Worm (Caenorhabditis elegans) whole organism, L3 larva: Measurements from ENCODE around the gene C54D1.7.

Source experiments
- R02D3.7 ChIP-seq: fragments of 150-350 bp; optimal IDR thresholded peaks from 2 replicates; lab custom pipeline; 2014; ENCODE audit warnings: missing biosample characterization, missing genetic modification characterization
- aly-2 ChIP-seq: fragments of 150-350 bp; optimal IDR thresholded peaks from 2 replicates; lab custom pipeline; 2014; ENCODE audit warnings: missing biosample characterization, missing genetic modification characterization
- ama-1 ChIP-seq: fragments of 150-350 bp; optimal IDR thresholded peaks from 2 replicates; lab custom pipeline; 2018
- ceh-82 ChIP-seq: fragments of 150-350 bp; optimal IDR thresholded peaks from 2 replicates; lab custom pipeline; 2014; ENCODE audit warnings: missing biosample characterization, missing genetic modification characterization
- ceh-9 ChIP-seq: sonication (generic microtip); optimal IDR thresholded peaks from 2 replicates; lab custom pipeline; 2018; ENCODE audit warnings: missing biosample characterization, missing genetic modification characterization
- egl-27 ChIP-seq: sonication (generic microtip); optimal IDR thresholded peaks from 4 replicates; lab custom pipeline; 2017; ENCODE audit warnings: missing biosample characterization, missing genetic modification reagents, missing genetic modification characterization
- egl-5 ChIP-seq: fragments of 150-350 bp; optimal IDR thresholded peaks from 2 replicates; lab custom pipeline; 2017; ENCODE audit warnings: missing biosample characterization, missing genetic modification reagents, missing genetic modification characterization, inconsistent platforms
- elt-1 ChIP-seq: fragments of 150-350 bp; optimal IDR thresholded peaks from 2 replicates; lab custom pipeline; 2014; ENCODE audit warnings: missing biosample characterization, missing genetic modification characterization
- elt-2 ChIP-seq: sonication (generic microtip); optimal IDR thresholded peaks from 2 replicates; lab custom pipeline; 2016; ENCODE audit warnings: missing genetic modification reagents, mild to moderate bottlenecking, missing genetic modification characterization, missing compliant biosample characterization
- eor-1 ChIP-seq, 2 experiments: fragments of 150-350 bp; optimal IDR thresholded peaks; 2 replicates each; lab custom pipeline; 2014 to 2018; ENCODE audit warnings: missing biosample characterization in 2 of 2, missing genetic modification characterization in 2 of 2
- fkh-2 ChIP-seq: fragments of 150-350 bp; optimal IDR thresholded peaks from 2 replicates; lab custom pipeline; 2014; ENCODE audit warnings: missing biosample characterization, missing genetic modification reagents, missing genetic modification characterization
- fos-1 ChIP-seq: fragments of 150-350 bp; optimal IDR thresholded peaks from 2 replicates; lab custom pipeline; 2014; ENCODE audit warnings: missing biosample characterization, missing genetic modification characterization
- hmg-11 ChIP-seq: sonication (generic microtip); optimal IDR thresholded peaks from 2 replicates; lab custom pipeline; 2016; ENCODE audit warnings: missing genetic modification characterization, missing compliant biosample characterization
- jun-1 ChIP-seq: fragments of 150-350 bp; optimal IDR thresholded peaks from 2 replicates; lab custom pipeline; 2014; ENCODE audit warnings: missing biosample characterization, missing genetic modification reagents, missing genetic modification characterization
- lin-39 ChIP-seq: fragments of 150-350 bp; optimal IDR thresholded peaks from 2 replicates; lab custom pipeline; 2018; ENCODE audit warnings: missing biosample characterization, missing genetic modification reagents, missing genetic modification characterization
- lsy-12 ChIP-seq: sonication (generic microtip); optimal IDR thresholded peaks from 2 replicates; lab custom pipeline; 2016; ENCODE audit warnings: mild to moderate bottlenecking, missing genetic modification characterization, missing compliant biosample characterization
- mdl-1 ChIP-seq: fragments of 150-350 bp; optimal IDR thresholded peaks from 2 replicates; lab custom pipeline; 2014; ENCODE audit warnings: missing biosample characterization, missing genetic modification characterization
- mml-1 ChIP-seq: fragments of 150-350 bp; sonication (generic microtip); optimal IDR thresholded peaks from 3 replicates; lab custom pipeline; 2014; ENCODE audit warnings: missing biosample characterization, missing genetic modification characterization
- nfya-1 ChIP-seq: sonication (generic microtip); optimal IDR thresholded peaks from 2 replicates; lab custom pipeline; 2017; ENCODE audit warnings: missing genetic modification characterization, mild to moderate bottlenecking, missing compliant biosample characterization, antibody characterized with exemption, moderate library complexity; ENCODE audit not compliant: insufficient read depth
- nhr-11 ChIP-seq: fragments of 150-350 bp; optimal IDR thresholded peaks from 2 replicates; lab custom pipeline; 2014; ENCODE audit warnings: missing biosample characterization, missing genetic modification characterization
- nhr-23 ChIP-seq: fragments of 150-350 bp; optimal IDR thresholded peaks from 2 replicates; lab custom pipeline; 2014; ENCODE audit warnings: missing biosample characterization, missing genetic modification reagents, missing genetic modification characterization
- nhr-25 ChIP-seq: sonication (generic microtip); optimal IDR thresholded peaks from 2 replicates; lab custom pipeline; 2017; ENCODE audit warnings: missing biosample characterization, missing genetic modification characterization
- nhr-28 ChIP-seq: fragments of 150-350 bp; optimal IDR thresholded peaks from 2 replicates; lab custom pipeline; 2014; ENCODE audit warnings: missing biosample characterization, missing genetic modification characterization
- nhr-43 ChIP-seq: sonication (generic microtip); optimal IDR thresholded peaks from 2 replicates; lab custom pipeline; 2016; ENCODE audit warnings: mild to moderate bottlenecking, missing genetic modification characterization, missing compliant biosample characterization; ENCODE audit not compliant: poor library complexity, severe bottlenecking
- nhr-67 ChIP-seq: fragments of 150-350 bp; optimal IDR thresholded peaks from 2 replicates; lab custom pipeline; 2014; ENCODE audit warnings: missing biosample characterization, missing genetic modification characterization
- nhr-76 ChIP-seq: fragments of 150-350 bp; sonication (generic microtip); optimal IDR thresholded peaks from 5 replicates; lab custom pipeline; 2014; ENCODE audit warnings: missing biosample characterization, missing genetic modification characterization
- nhr-77 ChIP-seq: fragments of 150-350 bp; optimal IDR thresholded peaks from 2 replicates; lab custom pipeline; 2014; ENCODE audit warnings: missing biosample characterization, missing genetic modification characterization
- pha-4 ChIP-seq: fragments of 150-350 bp; optimal IDR thresholded peaks from 2 replicates; lab custom pipeline; 2014; ENCODE audit warnings: missing biosample characterization, missing genetic modification reagents, missing genetic modification characterization
- pqm-1 ChIP-seq: fragments of 150-350 bp; optimal IDR thresholded peaks from 2 replicates; lab custom pipeline; 2017; ENCODE audit warnings: missing biosample characterization, missing genetic modification characterization, inconsistent platforms
- sea-2 ChIP-seq: fragments of 150-350 bp; sonication (generic microtip); optimal IDR thresholded peaks from 4 replicates; lab custom pipeline; 2014; ENCODE audit warnings: missing biosample characterization, missing genetic modification reagents, missing genetic modification characterization
- skn-1 ChIP-seq: fragments of 150-350 bp; optimal IDR thresholded peaks from 2 replicates; lab custom pipeline; 2014; ENCODE audit warnings: missing biosample characterization, missing genetic modification characterization
- snpc-4 ChIP-seq: fragments of 150-350 bp; optimal IDR thresholded peaks from 2 replicates; lab custom pipeline; 2014; ENCODE audit warnings: missing biosample characterization, missing genetic modification characterization
- tbx-2 ChIP-seq: sonication (generic microtip); optimal IDR thresholded peaks from 2 replicates; lab custom pipeline; 2016; ENCODE audit warnings: mild to moderate bottlenecking, missing genetic modification characterization, missing compliant biosample characterization
- unc-39 ChIP-seq: sonication (generic microtip); optimal IDR thresholded peaks from 4 replicates; lab custom pipeline; 2017; ENCODE audit warnings: missing biosample characterization, missing genetic modification characterization
- zag-1 ChIP-seq: fragments of 150-350 bp; optimal IDR thresholded peaks from 2 replicates; lab custom pipeline; 2014; ENCODE audit warnings: missing biosample characterization, missing genetic modification characterization
- ztf-11 ChIP-seq: fragments of 150-350 bp; optimal IDR thresholded peaks from 2 replicates; lab custom pipeline; 2014; ENCODE audit warnings: missing biosample characterization, missing genetic modification characterization
- ztf-4 ChIP-seq: fragments of 150-350 bp; optimal IDR thresholded peaks from 2 replicates; lab custom pipeline; 2014; ENCODE audit warnings: missing biosample characterization, missing genetic modification characterization

C54D1.7 gene

ce11 chrX:7139614-7140013, 16.2 kb downstream of the C54D1.7 start, which contains the start of gene clec-86:
TSS of gene clec-86 (plus strand) at chrX:7139875.
- TF ChIP-seq ztf-11 (tag; lab: Kevin White, UChicago) (no peak), pqm-1 (tag; lab: Kevin White, UChicago) (peak; percentile 89), elt-2 (tag; lab: Kevin White, UChicago) (peak; percentile 72), ztf-4 (tag; lab: Kevin White, UChicago) (no peak), nhr-25 (tag; lab: Kevin White, UChicago) (no peak)

ce11 chrX:7131206-7131605, 24.6 kb downstream of the C54D1.7 start:
- no peak for TF ChIP-seq ceh-9 (tag; lab: Kevin White, UChicago)
- TF ChIP-seq hmg-11 (tag; lab: Kevin White, UChicago), result no peak
- no peak for TF ChIP-seq egl-27 (tag; lab: Kevin White, UChicago)
- TF ChIP-seq nfya-1 (tag; lab: Kevin White, UChicago), result no peak
- no peak for TF ChIP-seq ceh-82 (tag; lab: Kevin White, UChicago)
- no peak for TF ChIP-seq jun-1 (tag; lab: Kevin White, UChicago)
- TF ChIP-seq nhr-28, result no peak
- TF ChIP-seq nhr-67 (tag; lab: Kevin White, UChicago), result no peak
- no peak for TF ChIP-seq skn-1 (tag; lab: Kevin White, UChicago)
- TF ChIP-seq nhr-76 (tag; lab: Kevin White, UChicago), result no peak
- TF ChIP-seq nhr-23, result no peak
- no peak for TF ChIP-seq eor-1 (tag; optimal IDR thresholded peaks at IDR 0.05; lab: Kevin White, UChicago)
- TF ChIP-seq nhr-77 (tag; lab: Kevin White, UChicago), result no peak
- TF ChIP-seq egl-5 (tag; lab: Kevin White, UChicago), result no peak
- TF ChIP-seq nhr-43 (tag; lab: Kevin White, UChicago), result no peak
- no peak for TF ChIP-seq pha-4 (tag; lab: Kevin White, UChicago)
- no peak for TF ChIP-seq mml-1 (tag; lab: Kevin White, UChicago)

ce11 chrX:7129460-7129859, 26.4 kb downstream of the C54D1.7 start:
- peak; percentile 17 for TF ChIP-seq elt-1 (tag; lab: Kevin White, UChicago)
- TF ChIP-seq skn-1 (tag; lab: Kevin White, UChicago), result no peak
- TF ChIP-seq fos-1 (tag; lab: Kevin White, UChicago), result no peak
- TF ChIP-seq lin-39 (tag; lab: Kevin White, UChicago), result no peak
- no peak for TF ChIP-seq nfya-1 (tag; lab: Kevin White, UChicago)
- peak; percentile 22 for TF ChIP-seq nhr-23
- no peak for TF ChIP-seq nhr-11 (tag; lab: Kevin White, UChicago)
- no peak for TF ChIP-seq egl-5 (tag; lab: Kevin White, UChicago)
- TF ChIP-seq jun-1 (tag; lab: Kevin White, UChicago), result no peak
- peak; percentile 72 for TF ChIP-seq pha-4 (tag; lab: Kevin White, UChicago)
- TF ChIP-seq fkh-2 (tag; lab: Kevin White, UChicago), result no peak
- no peak for TF ChIP-seq unc-39 (tag; lab: Kevin White, UChicago)
- peak; percentile 17 for TF ChIP-seq elt-2 (tag; lab: Kevin White, UChicago)
- TF ChIP-seq ama-1 (lab: Kevin White, UChicago), result no peak
- peak; percentile 34 for TF ChIP-seq nhr-25 (tag; lab: Kevin White, UChicago)
- no peak for TF ChIP-seq mml-1 (tag; lab: Kevin White, UChicago)
- peak; percentile 36 for TF ChIP-seq mdl-1 (tag; lab: Kevin White, UChicago)
- no peak for TF ChIP-seq nhr-77 (tag; lab: Kevin White, UChicago)
- no peak for TF ChIP-seq aly-2
- TF ChIP-seq, all 47 proteins: peak for 6

ce11 chrX:7128615-7129014, 27.2 kb downstream of the C54D1.7 start:
- no peak for TF ChIP-seq lsy-12
- no peak for TF ChIP-seq nhr-43 (tag; lab: Kevin White, UChicago)
- TF ChIP-seq nhr-28, result no peak
- TF ChIP-seq elt-2 (tag; lab: Kevin White, UChicago), result no peak
- no peak for TF ChIP-seq snpc-4
- TF ChIP-seq R02D3.7 (tag; lab: Kevin White, UChicago), result no peak
- TF ChIP-seq pha-4 (tag; lab: Kevin White, UChicago), result no peak
- TF ChIP-seq nhr-76 (tag; lab: Kevin White, UChicago), result no peak

- no peak for TF ChIP-seq fos-1 (tag; lab: Kevin White, UChicago)
- TF ChIP-seq ztf-11 (tag; lab: Kevin White, UChicago), result no peak
- no peak for TF ChIP-seq elt-1 (tag; lab: Kevin White, UChicago)
- TF ChIP-seq nhr-28, result no peak
- TF ChIP-seq egl-27 (tag; lab: Kevin White, UChicago), result no peak
- no peak for TF ChIP-seq pqm-1 (tag; lab: Kevin White, UChicago)
- no peak for TF ChIP-seq tbx-2
- no peak for TF ChIP-seq hmg-11 (tag; lab: Kevin White, UChicago)
- TF ChIP-seq nhr-76 (tag; lab: Kevin White, UChicago), result no peak
- TF ChIP-seq skn-1 (tag; lab: Kevin White, UChicago), result no peak
- no peak for TF ChIP-seq egl-5 (tag; lab: Kevin White, UChicago)
- TF ChIP-seq nhr-77 (tag; lab: Kevin White, UChicago), result no peak
- no peak for TF ChIP-seq nhr-11 (tag; lab: Kevin White, UChicago)
- no peak for TF ChIP-seq mdl-1 (tag; lab: Kevin White, UChicago)
- no peak for TF ChIP-seq sea-2 (GFP tag; lab: Kevin White, UChicago)
- TF ChIP-seq elt-2 (tag; lab: Kevin White, UChicago), result no peak
- TF ChIP-seq nhr-67 (tag; lab: Kevin White, UChicago), result no peak
- TF ChIP-seq ceh-82 (tag; lab: Kevin White, UChicago), result no peak
- no peak for TF ChIP-seq zag-1 (tag; lab: Kevin White, UChicago)
Measured at ce11 chrX:7126348-7126747, 29.5 kb downstream of the C54D1.7 start, which contains the start of gene ist-1. TSS of gene ist-1 (plus strand) at chrX:7126648.
